4 worm cellular contexts compared by ENCODE assay signal in genomic region chrX:12171631-12172348, ce11.
TF ChIP-seq lines count a peak whose summit lies in the region.

Gene F57G12.1 (minus strand): TSS chrX:12171681.

TF ChIP-seq in whole organism, L2 larva, 48 proteins besides CTCF, POLR2A, EP300 and RAD21 (continued from another document):
- TF ChIP-seq egl-27 (tag; optimal IDR thresholded peaks at IDR 0.05; lab: Kevin White, UChicago) (peak; percentile 79), mbf-1 (tag; optimal IDR thresholded peaks at IDR 0.05; lab: Kevin White, UChicago) (no peak), nhr-10 (tag; optimal IDR thresholded peaks at IDR 0.05; lab: Kevin White, UChicago) (no peak), ama-1 (optimal IDR thresholded peaks at IDR 0.05; lab: Kevin White, UChicago) (peak; percentile 54), skn-1 (tag; optimal IDR thresholded peaks at IDR 0.05; lab: Kevin White, UChicago) (no peak), sem-4 (tag; optimal IDR thresholded peaks at IDR 0.05; lab: Kevin White, UChicago) (peak; percentile 57), gmeb-1 (tag; optimal IDR thresholded peaks at IDR 0.05; lab: Kevin White, UChicago) (peak; percentile 51), blmp-1 (tag; optimal IDR thresholded peaks at IDR 0.05; lab: Kevin White, UChicago; ENCODE audit: insufficient read depth) (peak; percentile 23), unc-39 (tag; optimal IDR thresholded peaks at IDR 0.05; lab: Kevin White, UChicago) (no peak), C34F6.9 (tag; optimal IDR thresholded peaks at IDR 0.05; lab: Kevin White, UChicago) (peak; percentile 79), fos-1 (tag; optimal IDR thresholded peaks at IDR 0.05; lab: Kevin White, UChicago) (peak; percentile 67), mab-5 (tag; optimal IDR thresholded peaks at IDR 0.05; lab: Kevin White, UChicago) (peak; percentile 69), crh-2 (tag; optimal IDR thresholded peaks at IDR 0.05; lab: Kevin White, UChicago) (peak; percentile 90), unc-55 (GFP tag; optimal IDR thresholded peaks at IDR 0.05; lab: Kevin White, UChicago) (peak; percentile 87), ztf-4 (tag; optimal IDR thresholded peaks at IDR 0.05; lab: Kevin White, UChicago) (peak; percentile 52), nhr-237 (tag; optimal IDR thresholded peaks at IDR 0.05; lab: Kevin White, UChicago) (no peak), alr-1 (tag; optimal IDR thresholded peaks at IDR 0.05; lab: Kevin White, UChicago) (no peak), snpc-4 (tag; optimal IDR thresholded peaks at IDR 0.05; lab: Kevin White, UChicago) (peak; percentile 60), ztf-11 (tag; optimal IDR thresholded peaks at IDR 0.05; lab: Kevin White, UChicago) (no peak), nhr-77 (tag; optimal IDR thresholded peaks at IDR 0.05; lab: Kevin White, UChicago) (no peak), nhr-129 (tag; optimal IDR thresholded peaks at IDR 0.05; lab: Kevin White, UChicago) (peak; percentile 99), unc-62 (GFP tag; optimal IDR thresholded peaks at IDR 0.05; lab: Kevin White, UChicago) (no peak), nhr-21 (tag; optimal IDR thresholded peaks at IDR 0.05; lab: Kevin White, UChicago) (peak; percentile 36), ceh-82 (tag; optimal IDR thresholded peaks at IDR 0.05; lab: Kevin White, UChicago) (no peak), zag-1 (tag; optimal IDR thresholded peaks at IDR 0.05; lab: Kevin White, UChicago) (peak; percentile 65), nhr-12 (tag; optimal IDR thresholded peaks at IDR 0.05; lab: Kevin White, UChicago) (no peak)

TF ChIP-seq in whole organism, L4 larva, 104 proteins besides CTCF, POLR2A, EP300 and RAD21 (continued from another document and continues in another):
- peak; percentile 61; the same call in 1 of the 2 replicates for TF ChIP-seq madf-9 (GFP tag; conservative IDR thresholded peaks at IDR 0.05; lab: Robert Waterston, UW)
- peak; percentile 58 for TF ChIP-seq arid-1 (GFP tag; conservative IDR thresholded peaks at IDR 0.05; lab: Robert Waterston, UW)
- no peak for TF ChIP-seq lim-7 (GFP tag; IDR thresholded peaks at IDR 0.05; lab: Robert Waterston, UW)
- TF ChIP-seq nhr-77 (tag; optimal IDR thresholded peaks at IDR 0.05; lab: Kevin White, UChicago), result peak; percentile 48
- TF ChIP-seq attf-4 (tag; optimal IDR thresholded peaks at IDR 0.05; lab: Kevin White, UChicago), result no peak
- TF ChIP-seq ztf-11 (tag; optimal IDR thresholded peaks at IDR 0.05; lab: Kevin White, UChicago), result no peak
- TF ChIP-seq mes-2 (tag; optimal IDR thresholded peaks at IDR 0.05; lab: Kevin White, UChicago; ENCODE audit: poor library complexity, severe bottlenecking), result peak; percentile 67
- peak; percentile 74 for TF ChIP-seq nhr-10 (tag; optimal IDR thresholded peaks at IDR 0.05; lab: Kevin White, UChicago)
- peak; percentile 9 for TF ChIP-seq fkh-10 (GFP tag; optimal IDR thresholded peaks at IDR 0.05; lab: Kevin White, UChicago)
- TF ChIP-seq ctbp-1 (GFP tag; IDR thresholded peaks at IDR 0.05; lab: Robert Waterston, UW), result peak; percentile 71; the same call in 1 of the 2 replicates
- TF ChIP-seq D1046.2 (GFP tag; IDR thresholded peaks at IDR 0.05; lab: Robert Waterston, UW), result no peak
- TF ChIP-seq sdz-12 (GFP tag; optimal IDR thresholded peaks at IDR 0.05; lab: Kevin White, UChicago), result no peak
- no peak for TF ChIP-seq madf-5 (GFP tag; IDR thresholded peaks at IDR 0.05; lab: Robert Waterston, UW)
- TF ChIP-seq aly-2 (tag; optimal IDR thresholded peaks at IDR 0.05; lab: Kevin White, UChicago), result no peak
- TF ChIP-seq hlh-11 (tag; optimal IDR thresholded peaks at IDR 0.05; lab: Kevin White, UChicago), result peak; percentile 87
- no peak for TF ChIP-seq ztf-7 (tag; optimal IDR thresholded peaks at IDR 0.05; lab: Kevin White, UChicago)
- TF ChIP-seq ZK546.5 (tag; optimal IDR thresholded peaks at IDR 0.05; lab: Kevin White, UChicago), result no peak
- TF ChIP-seq unc-39 (tag; optimal IDR thresholded peaks at IDR 0.05; lab: Kevin White, UChicago), result no peak
- no peak for TF ChIP-seq F10B5.3 (tag; optimal IDR thresholded peaks at IDR 0.05; lab: Kevin White, UChicago)
- no peak for TF ChIP-seq Y5F2A.4 (GFP tag; optimal IDR thresholded peaks at IDR 0.05; lab: Kevin White, UChicago)
- peak; percentile 98 for TF ChIP-seq set-16 (GFP tag; IDR thresholded peaks at IDR 0.05; lab: Robert Waterston, UW)
- peak; percentile 87 for TF ChIP-seq egl-43 (GFP tag; IDR thresholded peaks at IDR 0.05; lab: Robert Waterston, UW)
- peak; percentile 8; the same call in 1 of the 2 replicates for TF ChIP-seq Y75B8A.6 (GFP tag; IDR thresholded peaks at IDR 0.05; lab: Robert Waterston, UW)
- peak; percentile 11 for TF ChIP-seq dpl-1 (GFP tag; optimal IDR thresholded peaks at IDR 0.05; lab: Kevin White, UChicago)
- TF ChIP-seq ceh-28 (tag; optimal IDR thresholded peaks at IDR 0.05; lab: Kevin White, UChicago), result peak; percentile 7
- no peak for TF ChIP-seq ceh-82 (tag; optimal IDR thresholded peaks at IDR 0.05; lab: Kevin White, UChicago)
- no peak for TF ChIP-seq pha-4 (GFP tag; IDR thresholded peaks at IDR 0.05; lab: Robert Waterston, UW)
- no peak for TF ChIP-seq pha-4 (tag; optimal IDR thresholded peaks at IDR 0.05; lab: Kevin White, UChicago)
- TF ChIP-seq F44E2.7 (GFP tag; IDR thresholded peaks at IDR 0.05; lab: Robert Waterston, UW), result no peak
- peak; percentile 92 for TF ChIP-seq ama-1 (optimal IDR thresholded peaks at IDR 0.05; lab: Kevin White, UChicago)
- 0 out of 2 replicates have a peak, but pooled peaks have one; percentile 41 for TF ChIP-seq vab-7 (GFP tag; IDR thresholded peaks at IDR 0.05; lab: Robert Waterston, UW)
- TF ChIP-seq nhr-48 (tag; optimal IDR thresholded peaks at IDR 0.05; lab: Kevin White, UChicago), result peak; percentile 52
- peak; percentile 91 for TF ChIP-seq hmg-1.1 (GFP tag; IDR thresholded peaks at IDR 0.05; lab: Robert Waterston, UW)
- TF ChIP-seq pqm-1 (tag; optimal IDR thresholded peaks at IDR 0.05; lab: Kevin White, UChicago), result no peak
- no peak for TF ChIP-seq snpc-4 (tag; optimal IDR thresholded peaks at IDR 0.05; lab: Kevin White, UChicago)
- peak; percentile 85 for TF ChIP-seq dmd-6 (GFP tag; IDR thresholded peaks at IDR 0.05; lab: Robert Waterston, UW)
- peak; percentile 18; the same call in 1 of the 2 replicates for TF ChIP-seq Y48G9A.11 (GFP tag; IDR thresholded peaks at IDR 0.05; lab: Robert Waterston, UW)

TF ChIP-seq in whole organism, late embryonic, 69 proteins besides CTCF, POLR2A, EP300 and RAD21 (continued from another document):
- TF ChIP-seq dmd-4 (tag; optimal IDR thresholded peaks at IDR 0.05; lab: Kevin White, UChicago; ENCODE audit: borderline replicate concordance) (no peak), pha-2 (tag; optimal IDR thresholded peaks at IDR 0.05; lab: Kevin White, UChicago) (no peak), mec-3 (tag; optimal IDR thresholded peaks at IDR 0.05; lab: Kevin White, UChicago; ENCODE audit: borderline replicate concordance) (no peak), ceh-48 (tag; optimal IDR thresholded peaks at IDR 0.05; lab: Kevin White, UChicago) (no peak), unc-55 (GFP tag; optimal IDR thresholded peaks at IDR 0.05; lab: Kevin White, UChicago) (peak; percentile 65), ceh-34 (tag; optimal IDR thresholded peaks at IDR 0.05; lab: Kevin White, UChicago) (peak; percentile 70), madf-2 (tag; optimal IDR thresholded peaks at IDR 0.05; lab: Kevin White, UChicago) (no peak), pag-3 (tag; optimal IDR thresholded peaks at IDR 0.05; lab: Kevin White, UChicago; ENCODE audit: borderline replicate concordance) (no peak), T23F11.4 (GFP tag; optimal IDR thresholded peaks at IDR 0.05; lab: Kevin White, UChicago) (no peak), ceh-18 (tag; optimal IDR thresholded peaks at IDR 0.05; lab: Kevin White, UChicago) (peak; percentile 66), npax-4 (tag; optimal IDR thresholded peaks at IDR 0.05; lab: Kevin White, UChicago) (no peak), ref-2 (tag; optimal IDR thresholded peaks at IDR 0.05; lab: Kevin White, UChicago) (peak; percentile 69), hlh-13 (GFP tag; optimal IDR thresholded peaks at IDR 0.05; lab: Kevin White, UChicago) (no peak), fkh-10 (GFP tag; optimal IDR thresholded peaks at IDR 0.05; lab: Kevin White, UChicago) (no peak), ceh-24 (tag; optimal IDR thresholded peaks at IDR 0.05; lab: Kevin White, UChicago) (no peak), ahr-1 (tag; optimal IDR thresholded peaks at IDR 0.05; lab: Kevin White, UChicago) (no peak), fkh-6 (tag; optimal IDR thresholded peaks at IDR 0.05; lab: Kevin White, UChicago) (peak; percentile 8), ceh-22 (tag; optimal IDR thresholded peaks at IDR 0.05; lab: Kevin White, UChicago) (no peak), syd-9 (tag; optimal IDR thresholded peaks at IDR 0.05; lab: Kevin White, UChicago) (peak; percentile 4), sox-2 (GFP tag; IDR thresholded peaks at IDR 0.05; lab: Robert Waterston, UW) (no peak), nfya-1 (tag; optimal IDR thresholded peaks at IDR 0.05; lab: Kevin White, UChicago) (peak; percentile 84), C38D4.7 (GFP tag; optimal IDR thresholded peaks at IDR 0.05; lab: Kevin White, UChicago) (no peak), ceh-2 (tag; optimal IDR thresholded peaks at IDR 0.05; lab: Kevin White, UChicago) (peak; percentile 53), ttx-3 (tag; optimal IDR thresholded peaks at IDR 0.05; lab: Kevin White, UChicago) (peak; percentile 30), ceh-14 (tag; optimal IDR thresholded peaks at IDR 0.05; lab: Kevin White, UChicago) (peak; percentile 75), ama-1 (optimal IDR thresholded peaks at IDR 0.05; lab: Kevin White, UChicago) (peak; percentile 78), pros-1 (tag; optimal IDR thresholded peaks at IDR 0.05; lab: Kevin White, UChicago) (no peak), ceh-31 (tag; optimal IDR thresholded peaks at IDR 0.05; lab: Kevin White, UChicago) (peak; percentile 70), che-1 (tag; optimal IDR thresholded peaks at IDR 0.05; lab: Kevin White, UChicago) (peak; percentile 57)
TF ChIP-seq in whole organism, late embryonic: peak in this region for 27.

TF ChIP-seq in whole organism, mixed stage, embryonic, 35 proteins besides CTCF, POLR2A, EP300 and RAD21 (continued from another document):
- TF ChIP-seq nhr-76 (tag; optimal IDR thresholded peaks at IDR 0.05; lab: Kevin White, UChicago) (no peak), mep-1 (tag; optimal IDR thresholded peaks at IDR 0.05; lab: Kevin White, UChicago) (peak; percentile 81), lsy-2 (tag; optimal IDR thresholded peaks at IDR 0.05; lab: Kevin White, UChicago) (peak; percentile 58), lin-32 (GFP tag; optimal IDR thresholded peaks at IDR 0.05; lab: Kevin White, UChicago) (no peak), elt-1 (tag; optimal IDR thresholded peaks at IDR 0.05; lab: Kevin White, UChicago; ENCODE audit: borderline replicate concordance, insufficient read depth) (peak; percentile 32)
